Fruit fly (Drosophila melanogaster) S2 (cell line): ENCODE data around the gene CG9503.
A peak's percentile ranks its signal among the peaks of the same experiment; 100 is the strongest.

ENCODE experiments used
- CG8478 ChIP-seq: fragments of >200 bp; optimal IDR thresholded peaks from 2 replicates; lab custom pipeline; 2018
- CTCF ChIP-seq, 2 experiments: fragments of >200 bp; optimal IDR thresholded peaks; 2 replicates each; lab custom pipeline; 2018

Gene CG9503

DNA sequence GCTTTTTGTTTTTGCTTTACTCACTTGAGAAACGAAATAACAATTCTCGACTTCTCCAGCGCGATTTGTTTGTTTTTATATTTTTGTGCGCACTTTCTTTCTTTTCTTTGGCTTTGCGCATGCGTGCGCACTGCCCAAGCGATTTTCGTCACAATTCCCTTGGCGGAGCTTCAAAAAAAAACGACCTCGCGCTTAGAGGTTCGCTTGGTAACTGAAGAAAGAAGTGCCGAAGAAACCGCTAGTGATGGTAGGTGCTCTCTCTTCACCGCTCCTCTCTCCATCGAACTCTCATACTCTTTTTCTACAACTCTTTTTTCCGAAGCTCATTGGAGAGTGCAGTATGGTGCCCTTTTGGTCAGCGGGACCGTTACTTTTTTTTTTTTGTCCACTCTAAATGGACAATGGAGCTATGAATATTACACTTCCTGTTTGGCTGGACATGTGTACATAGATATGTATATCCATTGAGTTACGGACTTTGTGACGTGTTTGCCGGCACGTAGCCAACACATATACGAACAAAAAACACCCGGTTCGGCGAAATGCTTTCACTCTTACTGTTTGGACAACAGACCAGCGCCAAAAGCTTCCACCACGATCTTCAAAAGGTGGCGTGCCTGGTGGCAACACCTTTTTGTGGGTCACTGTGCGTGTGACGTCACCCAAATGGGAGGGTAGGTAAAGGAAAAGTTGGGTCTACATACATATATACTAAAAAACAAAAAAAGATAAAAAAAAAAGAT, at the start of gene CG9503:
TSS of gene CG9503 (minus strand) at position 217 of the 743 bp plus-strand sequence.
- TF ChIP-seq CTCF (optimal IDR thresholded peaks at IDR 0.05; lab: Kevin White, UChicago) = no peak
- no peak for TF ChIP-seq CG8478 (lab: Kevin White, UChicago)

DNA sequence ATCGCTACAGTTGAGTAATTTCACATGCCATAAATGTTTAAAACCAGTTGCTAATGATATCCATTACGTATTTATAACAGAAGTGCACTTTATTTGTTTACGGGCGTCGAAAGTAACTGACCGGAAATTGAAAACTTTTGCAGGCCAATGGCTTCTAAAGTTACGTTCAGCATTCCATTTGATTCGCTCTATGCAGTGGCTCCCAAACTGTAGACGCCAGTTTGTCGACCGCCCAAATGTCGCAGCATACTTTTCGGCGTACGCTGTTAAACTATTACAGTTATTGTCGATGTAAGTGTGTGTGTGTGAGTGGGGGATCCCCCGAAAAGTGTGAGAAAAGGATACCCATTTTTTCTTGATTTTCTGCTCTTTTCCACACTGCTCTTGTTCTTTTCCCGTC, 37.6 kb upstream of the CG9503 start:
- TF ChIP-seq CTCF (optimal IDR thresholded peaks at IDR 0.05; lab: Kevin White, UChicago) (peak in 1 of 2 experiments; percentile 6), CG8478 (lab: Kevin White, UChicago) (no peak)

DNA sequence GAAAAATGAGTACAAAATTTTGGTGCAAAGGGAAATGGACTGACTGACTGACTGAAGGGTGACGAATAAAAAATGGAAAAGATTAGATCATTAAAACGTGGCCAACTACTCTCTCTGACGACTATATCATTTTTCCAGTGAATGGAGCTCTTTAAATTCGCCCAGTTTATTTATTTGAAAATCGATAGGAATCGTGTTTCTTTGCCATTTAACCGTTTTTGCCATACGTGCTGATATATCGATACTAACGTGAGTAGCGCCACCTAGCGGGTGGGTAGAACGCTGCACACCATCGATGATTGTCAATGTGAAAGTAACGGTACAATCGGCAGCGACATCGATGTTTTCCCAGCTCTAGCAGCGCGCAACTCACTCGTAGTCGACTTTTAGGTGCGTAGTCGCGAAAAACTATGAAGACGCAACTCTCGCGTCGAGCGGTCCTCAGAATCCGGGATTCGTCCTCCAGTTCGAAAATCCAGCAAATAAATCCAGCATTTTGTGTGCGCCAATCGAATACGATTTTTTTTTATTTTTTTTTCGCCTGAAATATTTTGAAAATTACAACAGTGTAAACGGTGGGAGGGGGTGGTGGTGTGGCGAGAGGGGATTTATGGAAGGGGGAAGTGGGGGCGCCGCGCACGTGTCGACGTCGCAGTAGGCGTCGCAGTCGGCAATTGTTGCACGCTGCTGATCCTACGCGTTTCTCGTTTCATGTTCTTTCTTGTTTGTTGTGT, 31.9 kb upstream of the CG9503 start, which contains the start of the genes CG9030 and eag:
TSS of gene CG9030 (minus strand) at position 51 of the 734 bp plus-strand sequence.
TSS of gene eag (plus strand) at position 428 of the 734 bp plus-strand sequence.
- TF ChIP-seq CG8478 (lab: Kevin White, UChicago) (no peak), CTCF (optimal IDR thresholded peaks at IDR 0.05; lab: Kevin White, UChicago) (peak; percentile 93 to 98)

DNA sequence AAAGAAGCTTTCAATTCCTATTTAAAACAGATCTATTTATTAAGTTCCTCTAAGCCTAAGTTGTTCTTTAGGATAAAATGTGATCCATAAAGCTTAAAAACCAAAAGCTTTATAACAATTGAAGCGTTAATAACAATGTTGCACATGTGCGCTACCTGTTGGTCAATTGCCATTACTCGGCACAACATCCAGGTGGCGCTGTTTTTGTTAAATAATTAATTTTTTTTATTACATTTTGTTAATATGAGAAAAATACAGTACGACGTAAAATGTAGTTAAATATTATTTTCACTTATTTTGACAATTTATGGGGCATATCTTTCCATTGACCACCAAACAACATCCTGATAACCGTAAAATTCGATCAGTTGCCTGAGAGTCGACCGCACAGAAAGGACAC, 30.6 kb upstream of the CG9503 start:
- TF ChIP-seq CTCF (optimal IDR thresholded peaks at IDR 0.05; lab: Kevin White, UChicago) (peak; percentile 46 to 89), CG8478 (lab: Kevin White, UChicago) (no peak)

DNA sequence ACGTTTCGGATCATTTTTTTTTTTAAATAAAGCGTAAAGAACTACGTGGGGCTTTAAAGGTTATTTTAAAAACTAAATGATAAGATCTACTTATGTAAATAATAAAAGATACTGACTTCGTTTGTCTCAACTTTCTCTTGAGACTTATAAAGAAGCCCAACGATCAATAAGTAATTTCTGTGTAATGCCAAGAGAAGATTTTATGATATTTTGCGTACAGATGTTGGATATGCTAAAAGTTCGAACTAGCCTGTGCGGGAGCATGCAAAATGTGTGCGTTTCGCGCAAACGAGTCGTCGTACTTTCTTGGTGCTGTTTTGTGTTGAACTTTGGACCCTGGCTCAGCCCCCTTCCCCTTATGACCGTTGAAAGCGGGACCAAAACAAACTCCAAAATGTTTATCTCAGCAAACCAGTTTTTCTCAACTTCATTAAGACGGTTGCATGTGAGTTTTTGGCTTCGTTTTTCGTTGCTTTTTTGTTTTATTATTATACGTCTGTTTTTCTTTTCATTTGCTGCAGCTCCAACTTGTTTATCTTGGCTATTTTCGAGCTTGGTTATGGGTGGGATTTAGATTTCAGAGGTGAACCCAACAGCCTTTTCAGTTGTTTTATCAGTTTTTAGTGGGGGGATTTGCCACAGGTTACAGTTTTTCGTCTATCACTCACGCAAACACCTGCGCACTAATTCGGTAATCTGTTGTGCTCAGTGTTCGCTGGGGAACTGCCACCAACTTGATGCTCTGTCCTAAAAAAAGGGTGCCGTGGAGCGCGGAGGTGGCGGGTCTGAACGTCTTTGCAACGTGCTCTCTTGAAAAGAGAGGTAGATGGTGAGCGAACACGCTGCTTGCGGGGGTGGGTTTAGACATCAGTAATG, 29.8 kb upstream of the CG9503 start, which contains the start of gene pdgy:
TSS of gene pdgy (minus strand) at position 688 of the 876 bp plus-strand sequence.
- no peak for TF ChIP-seq CG8478 (lab: Kevin White, UChicago)
- no peak for TF ChIP-seq CTCF (optimal IDR thresholded peaks at IDR 0.05; lab: Kevin White, UChicago)

DNA sequence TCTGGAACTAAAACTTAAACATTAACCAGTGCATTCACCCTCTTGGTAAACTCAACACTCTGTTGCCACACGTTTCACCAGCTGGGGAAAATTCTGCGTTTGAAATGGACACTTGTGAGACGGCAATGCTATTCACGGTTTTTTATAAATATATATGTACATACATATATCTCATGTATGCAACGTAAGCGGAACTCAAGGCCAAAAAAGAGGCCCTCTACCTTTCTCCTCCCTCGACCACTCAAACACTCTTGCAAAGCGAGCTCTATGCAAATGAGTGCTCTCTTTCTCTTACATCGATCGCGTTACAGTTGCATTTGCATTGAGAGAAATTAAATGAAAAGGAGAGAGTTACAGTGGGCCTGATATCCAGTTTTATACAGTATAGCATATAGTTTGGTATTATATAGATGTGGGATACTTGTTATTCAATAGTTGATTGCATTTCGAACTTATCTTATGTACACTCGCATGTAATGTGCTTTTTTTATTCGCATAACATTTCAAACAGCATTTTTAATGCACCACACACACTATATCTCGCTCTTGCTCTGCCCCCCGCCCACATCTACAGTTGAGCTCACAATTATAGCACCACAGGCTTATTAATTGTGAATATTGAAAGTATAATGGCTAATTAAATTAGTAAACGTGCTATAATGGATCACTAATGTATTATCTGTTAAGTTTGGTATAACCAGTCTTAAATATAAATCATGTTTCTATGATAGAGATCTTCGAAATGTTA, 29.0 kb upstream of the CG9503 start:
- TF ChIP-seq CG8478 (lab: Kevin White, UChicago) (no peak), CTCF (optimal IDR thresholded peaks at IDR 0.05; lab: Kevin White, UChicago) (no peak)

DNA sequence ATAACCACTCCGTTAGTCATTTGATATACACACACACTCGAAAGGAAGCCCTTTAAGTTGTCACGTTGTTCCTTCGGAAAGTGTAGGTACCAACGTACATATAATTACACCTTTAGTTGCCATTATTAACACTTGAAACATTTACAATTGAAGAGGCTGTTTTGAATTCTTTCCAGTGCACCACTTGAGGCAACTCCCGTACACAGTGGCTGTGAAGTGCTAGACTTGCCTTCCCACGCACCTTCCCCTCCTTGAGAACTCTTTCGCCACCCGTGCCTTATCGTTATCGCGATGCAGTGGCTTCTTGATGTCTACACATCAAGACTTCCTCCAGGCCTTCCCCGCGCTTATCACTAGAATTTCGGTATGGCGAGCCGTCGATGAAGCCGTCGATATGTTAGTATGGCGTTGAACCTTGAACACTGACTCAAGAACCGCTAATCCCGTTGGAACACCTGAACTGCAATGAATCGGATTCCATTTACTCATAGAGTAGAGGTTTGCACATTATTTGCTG, 28.1 kb upstream of the CG9503 start:
- TF ChIP-seq CG8478 (lab: Kevin White, UChicago) (no peak), CTCF (optimal IDR thresholded peaks at IDR 0.05; lab: Kevin White, UChicago) (no peak)

DNA sequence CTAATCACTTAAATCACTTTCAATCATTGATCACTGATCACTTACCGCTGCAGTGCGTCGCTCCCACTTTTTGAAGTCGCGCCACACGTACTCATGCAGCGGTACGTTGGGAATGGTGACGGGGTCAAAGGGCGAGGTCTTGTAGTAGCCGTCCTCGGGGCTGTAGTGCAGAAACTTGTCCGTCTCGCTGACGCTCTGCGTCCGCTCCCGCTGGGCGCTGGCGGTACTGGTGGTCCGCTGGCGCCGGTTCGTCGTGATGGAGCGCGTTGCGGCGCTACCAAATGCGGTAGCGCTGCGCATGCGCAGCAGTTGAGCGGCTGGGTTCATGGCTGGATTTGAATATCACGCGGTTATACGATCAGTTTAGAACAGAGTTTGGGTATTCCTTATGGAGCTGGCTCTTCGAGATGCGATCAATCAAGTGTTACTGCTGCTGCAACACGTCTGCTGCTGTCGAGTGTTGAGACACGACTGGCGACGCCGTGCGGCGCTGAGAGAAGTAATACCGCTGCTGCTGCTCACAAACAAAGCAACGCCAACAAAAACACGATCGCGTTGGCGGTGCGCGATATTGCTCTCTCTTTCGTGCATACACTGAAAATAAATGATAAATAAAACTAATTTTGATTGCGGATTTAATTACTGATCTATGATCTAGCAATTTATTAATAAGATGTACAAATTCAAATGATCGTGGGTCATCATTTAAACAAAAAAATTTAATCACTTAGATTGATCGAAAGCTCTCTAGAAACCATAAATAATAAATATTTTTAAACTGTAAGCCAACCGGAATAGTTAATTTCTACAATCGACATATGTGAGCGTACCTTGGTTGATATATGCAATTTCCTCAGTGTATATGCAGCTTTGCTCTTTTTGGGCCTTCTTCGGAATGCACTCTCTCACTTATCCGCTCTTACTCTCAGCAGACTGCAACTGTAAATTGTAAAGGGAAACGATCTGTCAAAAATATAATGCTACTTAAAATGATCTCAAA, 27.3 kb upstream of the CG9503 start:
- TF ChIP-seq CG8478 (lab: Kevin White, UChicago) (no peak), CTCF (optimal IDR thresholded peaks at IDR 0.05; lab: Kevin White, UChicago) (no peak)

DNA sequence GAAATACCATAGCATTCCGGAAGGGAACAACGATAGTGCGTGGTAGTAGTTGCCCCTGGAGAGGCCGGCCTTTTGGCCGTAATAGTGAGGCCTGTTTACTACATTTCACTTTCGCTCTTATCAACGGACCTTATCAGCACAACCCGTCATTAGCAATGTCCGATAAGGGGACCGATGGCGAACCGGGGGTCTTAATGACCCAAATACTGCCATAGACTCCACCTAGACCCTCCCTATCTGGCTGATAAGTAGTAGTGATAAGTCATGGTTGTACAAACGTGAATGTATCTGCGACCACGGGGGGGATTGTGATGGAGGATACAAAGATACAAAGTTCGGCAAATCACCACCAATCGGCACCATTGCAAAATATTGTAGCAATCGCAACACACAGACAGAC, 25.9 kb upstream of the CG9503 start:
- TF ChIP-seq CG8478 (lab: Kevin White, UChicago) = no peak
- no peak for TF ChIP-seq CTCF (optimal IDR thresholded peaks at IDR 0.05; lab: Kevin White, UChicago)

DNA sequence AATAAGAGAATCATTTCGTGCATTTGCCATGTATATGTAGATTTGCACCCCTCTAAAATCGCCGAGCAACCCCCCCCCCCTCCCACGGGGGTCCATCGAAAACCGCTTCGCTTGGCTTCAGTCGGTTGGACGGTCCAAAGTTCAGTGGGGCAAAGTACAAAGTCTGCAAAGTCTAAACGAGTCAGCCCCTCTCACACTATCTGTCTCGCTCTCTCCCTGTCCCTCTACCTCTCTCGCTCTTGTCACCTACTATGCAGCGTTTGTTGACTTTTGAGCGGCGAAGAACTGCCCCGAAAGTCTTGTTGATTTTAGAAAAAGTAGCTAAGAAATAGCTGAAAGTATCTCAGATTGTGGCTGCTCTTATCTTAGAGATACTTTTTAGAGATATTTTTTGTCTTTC, 24.1 kb upstream of the CG9503 start:
- TF ChIP-seq CG8478 (lab: Kevin White, UChicago) (no peak), CTCF (optimal IDR thresholded peaks at IDR 0.05; lab: Kevin White, UChicago) (no peak)

DNA sequence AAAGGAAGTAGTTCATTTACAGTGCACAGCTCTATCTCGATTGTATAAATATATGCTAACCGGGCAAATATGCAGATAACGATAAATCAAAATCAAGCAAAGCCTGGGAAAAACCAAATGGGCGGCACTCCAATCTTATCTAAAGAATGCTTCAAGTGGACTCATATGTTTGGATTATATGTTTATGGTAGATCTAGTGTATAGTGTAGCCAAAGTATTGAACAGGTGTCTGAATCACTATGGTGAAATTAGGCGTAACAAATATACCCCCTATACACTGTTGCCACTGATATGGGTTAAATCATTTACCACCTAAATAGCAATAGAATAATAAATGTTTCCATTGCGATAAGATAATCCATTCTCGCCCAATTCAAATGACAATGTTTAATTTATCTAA, 23.2 kb upstream of the CG9503 start:
- no peak for TF ChIP-seq CG8478 (lab: Kevin White, UChicago)

DNA sequence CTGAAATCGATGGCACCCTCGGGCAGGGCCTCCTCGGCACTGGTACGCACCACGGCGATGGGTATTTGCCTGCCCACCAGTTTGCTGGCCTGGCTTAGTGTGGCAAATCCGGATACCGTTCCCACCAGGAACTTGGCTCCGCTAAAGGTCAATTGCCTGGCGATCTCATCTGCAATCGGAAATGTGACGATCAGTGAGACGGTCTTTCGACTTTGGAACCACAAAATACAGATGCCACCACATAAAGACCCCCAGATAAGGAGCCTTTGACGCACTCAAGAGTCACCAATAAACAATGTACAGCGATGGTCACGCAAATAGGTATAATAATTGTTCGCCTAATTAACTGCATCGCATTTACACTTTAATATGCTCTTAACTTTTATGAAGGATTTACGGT, 13.0 kb upstream of the CG9503 start:
- no peak for TF ChIP-seq CTCF (optimal IDR thresholded peaks at IDR 0.05; lab: Kevin White, UChicago)
- TF ChIP-seq CG8478 (lab: Kevin White, UChicago) = no peak
